Fruit fly (Drosophila melanogaster): ENCODE data around the gene CG13280.

The CG13280 gene

dm6 chr2L:16845179-16845578 lies 24.3 kb upstream of the CG13280 start (continued):
- TF ChIP-seq Bgb (GFP tag; IDR thresholded peaks at IDR 0.05; ENCODE audit: partially characterized antibody), result no peak
- TF ChIP-seq Oaz (GFP tag; IDR thresholded peaks at IDR 0.05), result no peak
- peak; percentile 70 for TF ChIP-seq Ets65A (GFP tag)
- no peak for TF ChIP-seq CG12744 (GFP tag; optimal IDR thresholded peaks at IDR 0.05)
- TF ChIP-seq CG10959 (GFP tag; IDR thresholded peaks at IDR 0.05), result no peak
- TF ChIP-seq Jarid2 (GFP tag; optimal IDR thresholded peaks at IDR 0.05), result no peak
- TF ChIP-seq Ravus (GFP tag; IDR thresholded peaks at IDR 0.05), result no peak
- TF ChIP-seq CG7271 (tag; optimal IDR thresholded peaks at IDR 0.05), result no peak
- TF ChIP-seq ci (GFP tag; IDR thresholded peaks at IDR 0.05), result 0 out of 3 replicates have a peak, but pooled peaks have one; percentile 27
- TF ChIP-seq Dbx (GFP tag; IDR thresholded peaks at IDR 0.05), result no peak
- no peak for TF ChIP-seq pb (GFP tag; optimal IDR thresholded peaks at IDR 0.05)
- TF ChIP-seq amos (GFP tag; IDR thresholded peaks at IDR 0.05; ENCODE audit: partially characterized antibody), result no peak
- TF ChIP-seq CG13894 (tag; optimal IDR thresholded peaks at IDR 0.05), result no peak
- TF ChIP-seq CG17802 (tag; optimal IDR thresholded peaks at IDR 0.05), result no peak
- TF ChIP-seq oc (tag; optimal IDR thresholded peaks at IDR 0.05), result no peak
- TF ChIP-seq Nf-YA (GFP tag; IDR thresholded peaks at IDR 0.05), result 0 out of 2 replicates have a peak, but pooled peaks have one; percentile 21
- TF ChIP-seq HHEX (GFP tag; optimal IDR thresholded peaks at IDR 0.05), result peak; percentile 2
- TF ChIP-seq CG8944 (GFP tag; optimal IDR thresholded peaks at IDR 0.05), result no peak
- TF ChIP-seq maf-S (GFP tag; optimal IDR thresholded peaks at IDR 0.05), result no peak
- peak; percentile 59 for TF ChIP-seq sens (GFP tag)
- no peak for TF ChIP-seq jumu (GFP tag; optimal IDR thresholded peaks at IDR 0.05)

- TF ChIP-seq Dad (GFP tag; optimal IDR thresholded peaks at IDR 0.05) (no peak), Drgx (GFP tag; IDR thresholded peaks at IDR 0.05) (0 out of 2 replicates have a peak, but pooled peaks have one; percentile 51), MESR4 (GFP tag; optimal IDR thresholded peaks at IDR 0.05) (no peak), Ets65A (GFP tag) (peak; percentile 80), oc (tag; optimal IDR thresholded peaks at IDR 0.05) (no peak)
Measured at dm6 chr2L:16843336-16843735, 22.4 kb upstream of the CG13280 start.

- TF ChIP-seq CG11696 (GFP tag; IDR thresholded peaks at IDR 0.05) (no peak), sc (optimal IDR thresholded peaks at IDR 0.05) (no peak), sc (GFP tag; optimal IDR thresholded peaks at IDR 0.05) (no peak), Xbp1 (GFP tag; optimal IDR thresholded peaks at IDR 0.05) (no peak), CG17829 (tag; optimal IDR thresholded peaks at IDR 0.05) (no peak), CG2199 (GFP tag; IDR thresholded peaks at IDR 0.05) (no peak), Myb (GFP tag; optimal IDR thresholded peaks at IDR 0.05) (no peak), run (tag; optimal IDR thresholded peaks at IDR 0.05) (no peak), CG11247 (GFP tag; IDR thresholded peaks at IDR 0.05) (no peak), CG16779 (GFP tag; IDR thresholded peaks at IDR 0.05) (no peak), Tbp (GFP tag; optimal IDR thresholded peaks at IDR 0.05) (no peak), jing (GFP tag; optimal IDR thresholded peaks at IDR 0.05) (no peak)
Measured at dm6 chr2L:16842505-16842904, 21.6 kb upstream of the CG13280 start.

dm6 chr2L:16839665-16840064 lies 18.8 kb upstream of the CG13280 start:
- no peak for TF ChIP-seq Hr39 (optimal IDR thresholded peaks at IDR 0.05)
- TF ChIP-seq nau (GFP tag; optimal IDR thresholded peaks at IDR 0.05), result peak; percentile 7
- no peak for TF ChIP-seq Fer3 (tag; optimal IDR thresholded peaks at IDR 0.05)
- TF ChIP-seq HLH4C (GFP tag; IDR thresholded peaks at IDR 0.05; ENCODE audit: partially characterized antibody), result no peak
- no peak for TF ChIP-seq Oli (tag; optimal IDR thresholded peaks at IDR 0.05)
- TF ChIP-seq CG1602 (GFP tag; optimal IDR thresholded peaks at IDR 0.05), result no peak
- TF ChIP-seq tna (GFP tag; IDR thresholded peaks at IDR 0.05; ENCODE audit: partially characterized antibody), result no peak
- TF ChIP-seq CG3065 (GFP tag; optimal IDR thresholded peaks at IDR 0.05), result no peak
- TF ChIP-seq MTF-1 (GFP tag; optimal IDR thresholded peaks at IDR 0.05; ENCODE audit: borderline replicate concordance), result no peak
- TF ChIP-seq fd102C (GFP tag; optimal IDR thresholded peaks at IDR 0.05), result no peak
- TF ChIP-seq CG32772 (GFP tag; IDR thresholded peaks at IDR 0.05), result no peak
- TF ChIP-seq CG18619 (GFP tag; optimal IDR thresholded peaks at IDR 0.05), result no peak
- TF ChIP-seq so (GFP tag; IDR thresholded peaks at IDR 0.05), result no peak
- TF ChIP-seq ara (GFP tag; IDR thresholded peaks at IDR 0.05), result no peak
- TF ChIP-seq CG11695 (GFP tag; IDR thresholded peaks at IDR 0.05), result no peak

Measured in whole organism, embryonic.